Fruit fly (Drosophila melanogaster) whole organism, embryonic: ENCODE measurements around the gene CG3224.

Source experiments
- B-H2 ChIP-seq: fragments of 200-800 bp; sonication (Bioruptor generic); optimal IDR thresholded peaks from 2 replicates; lab custom pipeline; 2018; ENCODE audit warnings: missing biosample characterization, mild to moderate bottlenecking, missing genetic modification characterization
- CG10209 ChIP-seq: fragments of 200-800 bp; sonication (Bioruptor generic); optimal IDR thresholded peaks from 3 replicates; lab custom pipeline; 2017; ENCODE audit warnings: missing biosample characterization, mild to moderate bottlenecking, missing genetic modification characterization, missing genetic modification reagents
- CG1024 ChIP-seq: fragments of 200-800 bp; sonication (Bioruptor generic); IDR thresholded peaks from 2 replicates; pipeline ENCODE4 v1.3.6; 2022; ENCODE audit warnings: missing biosample characterization, missing genetic modification characterization
- CG11085 ChIP-seq: fragments of 200-800 bp; sonication (Bioruptor generic); IDR thresholded peaks from 2 replicates; pipeline ENCODE4 v1.3.6; 2022; ENCODE audit warnings: missing biosample characterization, missing genetic modification characterization
- CG14965 ChIP-seq: fragments of 200-800 bp; sonication (Bioruptor generic); optimal IDR thresholded peaks from 2 replicates; lab custom pipeline; 2016; ENCODE audit warnings: missing biosample characterization, missing genetic modification characterization, borderline replicate concordance
- CG1529 ChIP-seq: fragments of 200-800 bp; sonication (Bioruptor generic); optimal IDR thresholded peaks from 3 replicates; lab custom pipeline; 2018; ENCODE audit warnings: missing biosample characterization, missing genetic modification characterization
- CG17829 ChIP-seq: fragments of 200-800 bp; optimal IDR thresholded peaks from 2 replicates; lab custom pipeline; 2019; ENCODE audit warnings: missing biosample characterization, mild to moderate bottlenecking, missing genetic modification characterization, moderate library complexity
- CG2199 ChIP-seq: fragments of 200-800 bp; sonication (Bioruptor generic); IDR thresholded peaks from 3 replicates; pipeline ENCODE4 v1.3.6; 2022; ENCODE audit warnings: missing biosample characterization, missing genetic modification characterization
- CG31365 ChIP-seq: fragments of 200-800 bp; sonication (Bioruptor generic); optimal IDR thresholded peaks from 2 replicates; lab custom pipeline; 2018; ENCODE audit warnings: missing biosample characterization, mild to moderate bottlenecking, missing genetic modification characterization
- CG31441 ChIP-seq: fragments of 200-800 bp; sonication (Bioruptor generic); IDR thresholded peaks from 2 replicates; pipeline ENCODE4 v1.3.6; 2022; ENCODE audit warnings: missing biosample characterization, missing genetic modification characterization
- CG3163 ChIP-seq: fragments of 200-800 bp; sonication (Bioruptor generic); optimal IDR thresholded peaks from 3 replicates; lab custom pipeline; 2016; ENCODE audit warnings: missing biosample characterization, missing genetic modification characterization
- CG34224 ChIP-seq: fragments of 200-800 bp; sonication (Bioruptor generic); IDR thresholded peaks from 3 replicates; pipeline ENCODE4 v1.3.6; 2022; ENCODE audit warnings: missing biosample characterization, missing genetic modification characterization; ENCODE audit not compliant: partially characterized antibody
- CG4360 ChIP-seq: fragments of 200-800 bp; sonication (Bioruptor generic); IDR thresholded peaks from 2 replicates; pipeline ENCODE4 v1.3.6; 2022; ENCODE audit warnings: missing biosample characterization, missing genetic modification characterization
- CG4707 ChIP-seq: fragments of 200-800 bp; sonication (Bioruptor generic); optimal IDR thresholded peaks from 2 replicates; lab custom pipeline; 2018; ENCODE audit warnings: missing biosample characterization, mild to moderate bottlenecking, missing genetic modification characterization, moderate library complexity
- CG4820 ChIP-seq: fragments of 200-800 bp; sonication (Bioruptor generic); optimal IDR thresholded peaks from 3 replicates; lab custom pipeline; 2016; ENCODE audit warnings: missing biosample characterization, missing genetic modification characterization
- CG5245 ChIP-seq: fragments of 200-800 bp; sonication (Bioruptor generic); optimal IDR thresholded peaks from 3 replicates; lab custom pipeline; 2016; ENCODE audit warnings: missing biosample characterization, missing genetic modification characterization
- CG6254 ChIP-seq: fragments of 200-800 bp; sonication (Bioruptor generic); optimal IDR thresholded peaks from 3 replicates; lab custom pipeline; 2017; ENCODE audit warnings: mild to moderate bottlenecking, missing biosample characterization, missing genetic modification reagents, missing genetic modification characterization
- CG6683 ChIP-seq: fragments of 200-800 bp; sonication (Bioruptor generic); optimal IDR thresholded peaks from 2 replicates; lab custom pipeline; 2017; ENCODE audit warnings: missing biosample characterization, mild to moderate bottlenecking, missing genetic modification characterization, missing genetic modification reagents
- CG7786 ChIP-seq: fragments of 200-800 bp; sonication (Bioruptor generic); optimal IDR thresholded peaks from 2 replicates; lab custom pipeline; 2016; ENCODE audit warnings: missing biosample characterization, missing genetic modification characterization
- CG7928 ChIP-seq: fragments of 200-800 bp; sonication (Bioruptor generic); optimal IDR thresholded peaks from 2 replicates; lab custom pipeline; 2017; ENCODE audit warnings: missing biosample characterization, mild to moderate bottlenecking, missing genetic modification characterization
- CG8089 ChIP-seq: fragments of 200-800 bp; sonication (Bioruptor generic); optimal IDR thresholded peaks from 3 replicates; lab custom pipeline; 2016; ENCODE audit warnings: missing biosample characterization, missing genetic modification characterization
- CG8388 ChIP-seq: fragments of 200-800 bp; sonication (Bioruptor generic); optimal IDR thresholded peaks from 2 replicates; lab custom pipeline; 2019; ENCODE audit warnings: missing biosample characterization, mild to moderate bottlenecking, missing genetic modification characterization, moderate library complexity
- CG8765 ChIP-seq: fragments of 200-800 bp; sonication (Bioruptor generic); IDR thresholded peaks from 2 replicates; pipeline ENCODE4 v1.3.6; 2022; ENCODE audit warnings: missing biosample characterization, missing genetic modification characterization
- CG8944 ChIP-seq: fragments of 200-800 bp; sonication (Bioruptor generic); optimal IDR thresholded peaks from 3 replicates; lab custom pipeline; 2016; ENCODE audit warnings: missing biosample characterization, missing genetic modification characterization
- Dip2 ChIP-seq: fragments of 200-800 bp; sonication (Bioruptor generic); IDR thresholded peaks from 2 replicates; pipeline ENCODE4 v1.3.6; 2022; ENCODE audit warnings: missing biosample characterization, missing genetic modification characterization
- Doc2 ChIP-seq: fragments of 200-800 bp; sonication (Bioruptor generic); IDR thresholded peaks from 2 replicates; pipeline ENCODE4 v1.3.6; 2022; ENCODE audit warnings: missing biosample characterization, missing genetic modification characterization
- Eip74EF ChIP-seq, 2 experiments: fragments of 200-800 bp in 1 of 2; fragments of >200 bp in 1 of 2; sonication (Bioruptor generic) in 1 of 2; optimal IDR thresholded peaks; 2 replicates each; lab custom pipeline; 2017 to 2019; ENCODE audit warnings: missing biosample characterization in 2 of 2, missing genetic modification characterization in 2 of 2, mild to moderate bottlenecking in 1 of 2, moderate library complexity in 1 of 2
- H15 ChIP-seq: fragments of 200-800 bp; sonication (Bioruptor generic); IDR thresholded peaks from 3 replicates; pipeline ENCODE4 v1.3.6; 2022; ENCODE audit warnings: missing biosample characterization, missing genetic modification characterization
- HHEX ChIP-seq: fragments of 200-800 bp; sonication (Bioruptor generic); optimal IDR thresholded peaks from 3 replicates; lab custom pipeline; 2017; ENCODE audit warnings: missing biosample characterization, mild to moderate bottlenecking, missing genetic modification characterization, missing genetic modification reagents
- HLH3B ChIP-seq: fragments of 200-800 bp; sonication (Bioruptor generic); IDR thresholded peaks from 2 replicates; pipeline ENCODE4 v1.3.6; 2022; ENCODE audit warnings: missing biosample characterization, missing genetic modification characterization
- HmgD ChIP-seq: fragments of 200-800 bp; sonication (Bioruptor generic); optimal IDR thresholded peaks from 3 replicates; lab custom pipeline; 2016; ENCODE audit warnings: missing biosample characterization, missing genetic modification characterization
- Lim3 ChIP-seq: fragments of 200-800 bp; sonication (Bioruptor generic); IDR thresholded peaks from 2 replicates; pipeline ENCODE4 v1.3.6; 2022; ENCODE audit warnings: missing biosample characterization, missing genetic modification characterization
- Neu2 ChIP-seq: fragments of 200-800 bp; sonication (Bioruptor generic); optimal IDR thresholded peaks from 3 replicates; lab custom pipeline; 2016; ENCODE audit warnings: missing biosample characterization, missing genetic modification characterization, borderline replicate concordance
- Scr ChIP-seq: fragments of 200-800 bp; sonication (Bioruptor generic); IDR thresholded peaks from 2 replicates; pipeline ENCODE4 v1.3.6; 2022; ENCODE audit warnings: missing biosample characterization, missing genetic modification characterization; ENCODE audit not compliant: partially characterized antibody
- Six4 ChIP-seq: fragments of 200-800 bp; sonication (Bioruptor generic); optimal IDR thresholded peaks from 2 replicates; lab custom pipeline; 2016; ENCODE audit warnings: missing biosample characterization, missing genetic modification characterization
- Spps ChIP-seq: fragments of 200-800 bp; sonication (Bioruptor generic); optimal IDR thresholded peaks from 2 replicates; lab custom pipeline; 2018; ENCODE audit warnings: missing biosample characterization, mild to moderate bottlenecking, missing genetic modification characterization
- abd-A ChIP-seq: fragments of 200-800 bp; sonication (Bioruptor generic); optimal IDR thresholded peaks from 3 replicates; lab custom pipeline; 2019; ENCODE audit warnings: missing biosample characterization, mild to moderate bottlenecking, missing genetic modification characterization, moderate library complexity
- cas ChIP-seq: fragments of 200-800 bp; sonication (Bioruptor generic); IDR thresholded peaks from 2 replicates; pipeline ENCODE4 v1.3.6; 2022; ENCODE audit warnings: missing biosample characterization, missing genetic modification characterization
- ci ChIP-seq: fragments of 200-800 bp; sonication (Bioruptor generic); IDR thresholded peaks from 3 replicates; pipeline ENCODE4 v1.3.6; 2022; ENCODE audit warnings: missing biosample characterization, missing genetic modification characterization
- danr ChIP-seq: fragments of 200-800 bp; sonication (Bioruptor generic); IDR thresholded peaks from 2 replicates; pipeline ENCODE4 v1.3.6; 2022; ENCODE audit warnings: missing biosample characterization, missing genetic modification characterization
- dm ChIP-seq: fragments of 200-800 bp; sonication (Bioruptor generic); optimal IDR thresholded peaks from 3 replicates; lab custom pipeline; 2016; ENCODE audit warnings: missing biosample characterization, missing genetic modification characterization
- gfzf ChIP-seq: fragments of 200-800 bp; sonication (Bioruptor generic); optimal IDR thresholded peaks from 2 replicates; lab custom pipeline; 2016; ENCODE audit warnings: missing biosample characterization, mild to moderate bottlenecking, missing genetic modification characterization, moderate library complexity
- grn ChIP-seq: fragments of 200-800 bp; sonication (Bioruptor generic); optimal IDR thresholded peaks from 3 replicates; lab custom pipeline; 2017; ENCODE audit warnings: missing biosample characterization, missing genetic modification characterization
- her ChIP-seq: fragments of 200-800 bp; sonication (Bioruptor generic); optimal IDR thresholded peaks from 2 replicates; lab custom pipeline; 2016; ENCODE audit warnings: missing biosample characterization, missing genetic modification characterization
- knrl ChIP-seq: fragments of 200-800 bp; sonication (Bioruptor generic); IDR thresholded peaks from 3 replicates; pipeline ENCODE4 v1.3.6; 2022; ENCODE audit warnings: missing biosample characterization, missing genetic modification characterization; ENCODE audit not compliant: partially characterized antibody
- nerfin-1 ChIP-seq: fragments of 200-800 bp; sonication (Bioruptor generic); optimal IDR thresholded peaks from 3 replicates; lab custom pipeline; 2019; ENCODE audit warnings: missing biosample characterization, mild to moderate bottlenecking, missing genetic modification characterization, moderate library complexity
- run ChIP-seq: fragments of 200-800 bp; sonication (Bioruptor generic); optimal IDR thresholded peaks from 3 replicates; lab custom pipeline; 2018; ENCODE audit warnings: missing biosample characterization, mild to moderate bottlenecking, missing genetic modification characterization
- slp2 ChIP-seq: fragments of 200-800 bp; sonication (Bioruptor generic); optimal IDR thresholded peaks from 2 replicates; lab custom pipeline; 2016; ENCODE audit warnings: missing biosample characterization, missing genetic modification characterization
- stc ChIP-seq: fragments of 200-800 bp; sonication (Bioruptor generic); IDR thresholded peaks from 2 replicates; pipeline ENCODE4 v1.3.6; 2022; ENCODE audit warnings: missing biosample characterization, missing genetic modification characterization
- vfl ChIP-seq: fragments of 200-800 bp; sonication (Bioruptor generic); optimal IDR thresholded peaks from 2 replicates; lab custom pipeline; 2016; ENCODE audit warnings: missing biosample characterization, missing genetic modification characterization
- zfh2 ChIP-seq: fragments of 200-800 bp; sonication (Bioruptor generic); optimal IDR thresholded peaks from 2 replicates; lab custom pipeline; 2016; ENCODE audit warnings: missing biosample characterization, missing genetic modification characterization

Gene CG3224

DNA sequence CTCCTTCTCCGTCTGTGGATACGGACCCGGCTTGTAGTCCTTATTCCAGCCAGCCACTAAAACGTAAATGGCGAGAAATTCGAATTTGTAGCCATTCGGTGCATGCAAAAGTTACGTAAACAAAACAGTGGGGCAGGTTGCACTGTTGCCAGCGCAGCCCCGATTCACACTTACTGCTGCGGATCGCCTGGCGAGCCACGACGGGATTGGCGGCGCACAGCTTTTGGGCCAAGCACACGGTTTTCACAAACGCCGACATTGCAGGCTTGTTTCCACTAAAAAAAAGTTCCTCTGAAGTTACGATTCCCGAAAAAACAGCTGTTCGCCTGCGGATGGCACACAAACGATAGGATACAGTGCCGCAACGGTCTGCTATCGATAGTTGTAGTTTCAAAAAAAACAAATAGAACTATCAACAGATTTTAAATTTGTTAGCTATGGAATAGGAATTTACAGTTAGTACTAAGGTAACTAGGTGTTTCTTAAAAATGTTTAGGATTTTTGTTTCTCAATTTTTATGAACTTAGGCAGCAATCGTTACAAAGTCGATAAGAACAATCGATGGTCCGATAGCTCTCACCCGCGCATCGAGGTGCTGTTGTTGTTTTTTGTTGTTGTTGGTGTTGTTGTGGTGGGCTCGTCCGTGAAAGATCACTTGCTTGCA is 16.7 kb upstream of the CG3224 start, which contains the start of gene Fum1 (continued):
- no peak for TF ChIP-seq B-H2
- peak; percentile 9 for TF ChIP-seq nerfin-1 (tag; lab: Kevin White, UChicago)
- TF ChIP-seq CG8388 (GFP tag; lab: Kevin White, UChicago) = no peak
- no peak for TF ChIP-seq Doc2 (GFP tag; lab: Robert Waterston, UW)
- TF ChIP-seq CG2199 (GFP tag; lab: Robert Waterston, UW) = no peak
- no peak for TF ChIP-seq Spps (tag; lab: Kevin White, UChicago)
- no peak for TF ChIP-seq Six4
- no peak for TF ChIP-seq cas
- no peak for TF ChIP-seq CG3163 (GFP tag; lab: Kevin White, UChicago)
- TF ChIP-seq Neu2 (GFP tag; lab: Kevin White, UChicago) = no peak
- TF ChIP-seq slp2 (GFP tag; lab: Kevin White, UChicago) = no peak
- TF ChIP-seq CG6254 = no peak
- TF ChIP-seq CG14965 = no peak
- TF ChIP-seq CG1529 = no peak
- no peak for TF ChIP-seq vfl (GFP tag; lab: Kevin White, UChicago)
- TF ChIP-seq CG1024 (GFP tag; lab: Robert Waterston, UW) = no peak
- peak; percentile 45 for TF ChIP-seq zfh2 (GFP tag; lab: Kevin White, UChicago)
- no peak for TF ChIP-seq CG31441
- no peak for TF ChIP-seq Lim3
- no peak for TF ChIP-seq CG31365 (tag; lab: Kevin White, UChicago)
- no peak for TF ChIP-seq run (tag; lab: Kevin White, UChicago)
- TF ChIP-seq stc (GFP tag; lab: Robert Waterston, UW) = no peak
- no peak for TF ChIP-seq Dip2
- TF ChIP-seq Scr (GFP tag; lab: Robert Waterston, UW) = peak; percentile 95
- no peak for TF ChIP-seq H15 (GFP tag; lab: Robert Waterston, UW)
- TF ChIP-seq danr (GFP tag; lab: Robert Waterston, UW) = no peak
- TF ChIP-seq abd-A (tag; lab: Kevin White, UChicago) = no peak
- TF ChIP-seq HmgD (GFP tag; lab: Kevin White, UChicago) = no peak
- TF ChIP-seq ci = no peak
- no peak for TF ChIP-seq grn (GFP tag; lab: Kevin White, UChicago)
- TF ChIP-seq CG4707 (GFP tag; lab: Kevin White, UChicago) = no peak
- peak; percentile 28 for TF ChIP-seq her (GFP tag; lab: Kevin White, UChicago)
- TF ChIP-seq CG4820 (GFP tag; lab: Kevin White, UChicago) = no peak
- peak; percentile 25 for TF ChIP-seq CG7786
- TF ChIP-seq dm (GFP tag; lab: Kevin White, UChicago) = peak; percentile 61
- TF ChIP-seq CG10209 (GFP tag; lab: Kevin White, UChicago) = no peak
- peak; percentile 90 for TF ChIP-seq knrl (GFP tag; lab: Robert Waterston, UW)
- no peak for TF ChIP-seq CG8765 (GFP tag; lab: Robert Waterston, UW)
- TF ChIP-seq CG34224 (GFP tag; lab: Robert Waterston, UW) = peak; percentile 87
- no peak for TF ChIP-seq HHEX
- TF ChIP-seq CG17829 (tag; lab: Kevin White, UChicago) = peak; percentile 10
- peak in 1 of 2 experiments; percentile 4 for TF ChIP-seq Eip74EF (GFP tag; optimal IDR thresholded peaks at IDR 0.05; lab: Kevin White, UChicago)
- peak; percentile 98 for TF ChIP-seq CG4360 (GFP tag; lab: Robert Waterston, UW)
- TF ChIP-seq CG6683 (GFP tag; lab: Kevin White, UChicago) = no peak
- TF ChIP-seq CG7928 (GFP tag; lab: Kevin White, UChicago) = no peak
- no peak for TF ChIP-seq CG8944 (GFP tag; lab: Kevin White, UChicago)
- no peak for TF ChIP-seq CG11085 (GFP tag; lab: Robert Waterston, UW)
- TF ChIP-seq HLH3B = no peak
- peak; percentile 31 for TF ChIP-seq gfzf (GFP tag; lab: Kevin White, UChicago)
- no peak for TF ChIP-seq CG8089 (GFP tag; lab: Kevin White, UChicago)
- no peak for TF ChIP-seq CG5245 (GFP tag; lab: Kevin White, UChicago)
